Fruit fly (Drosophila melanogaster) whole organism: Measurements from ENCODE around the gene CG14075.

Experiments
- CG8478 ChIP-seq: fragments of >200 bp; optimal IDR thresholded peaks from 2 replicates; lab custom pipeline; 2018; ENCODE audit warnings: inconsistent platforms
- Dll ChIP-seq: fragments of >200 bp; optimal IDR thresholded peaks from 2 replicates; lab custom pipeline; 2017
- EcR ChIP-seq, 2 experiments: fragments of >200 bp; optimal IDR thresholded peaks; 2 replicates each; lab custom pipeline; 2017; ENCODE audit warnings: missing biosample characterization in 2 of 2, missing genetic modification characterization in 2 of 2, missing genetic modification reagents in 2 of 2
- pan ChIP-seq: fragments of >200 bp; optimal IDR thresholded peaks from 2 replicates; lab custom pipeline; 2017
- psq ChIP-seq: fragments of >200 bp; optimal IDR thresholded peaks from 2 replicates; lab custom pipeline; 2017
- usp ChIP-seq: fragments of >200 bp; optimal IDR thresholded peaks from 2 replicates; lab custom pipeline; 2017; ENCODE audit warnings: missing biosample characterization, missing genetic modification characterization, mixed read lengths

Gene CG14075

dm6 chr3L:19005396-19005795 lies 20.6 kb downstream of the CG14075 start:
- no peak for TF ChIP-seq EcR (GFP tag; optimal IDR thresholded peaks at IDR 0.05; lab: Kevin White, UChicago)
- TF ChIP-seq CG8478 (lab: Kevin White, UChicago) = no peak
- no peak for TF ChIP-seq Dll (lab: Kevin White, UChicago)
- TF ChIP-seq pan (lab: Kevin White, UChicago) = no peak
- no peak for TF ChIP-seq psq
- TF ChIP-seq usp = no peak

dm6 chr3L:19011174-19011573 lies 26.4 kb downstream of the CG14075 start:
- no peak for TF ChIP-seq CG8478 (lab: Kevin White, UChicago)
- TF ChIP-seq psq = no peak
- TF ChIP-seq EcR (GFP tag; optimal IDR thresholded peaks at IDR 0.05; lab: Kevin White, UChicago) = no peak
- TF ChIP-seq Dll (lab: Kevin White, UChicago) = no peak
- no peak for TF ChIP-seq usp
- no peak for TF ChIP-seq pan (lab: Kevin White, UChicago)

- no peak for TF ChIP-seq pan (lab: Kevin White, UChicago)
- no peak for TF ChIP-seq CG8478 (lab: Kevin White, UChicago)
- no peak for TF ChIP-seq usp
- no peak for TF ChIP-seq psq
- TF ChIP-seq EcR (GFP tag; optimal IDR thresholded peaks at IDR 0.05; lab: Kevin White, UChicago) = no peak
- TF ChIP-seq Dll (lab: Kevin White, UChicago) = no peak
These were observed 28.5 kb downstream of the CG14075 start for dm6 chr3L:19013086-19013752.

dm6 chr3L:19014090-19014489 lies 29.3 kb downstream of the CG14075 start:
- TF ChIP-seq EcR (GFP tag; optimal IDR thresholded peaks at IDR 0.05; lab: Kevin White, UChicago) (no peak), pan (lab: Kevin White, UChicago) (no peak), psq (no peak), Dll (lab: Kevin White, UChicago) (no peak), usp (no peak), CG8478 (lab: Kevin White, UChicago) (no peak)

- TF ChIP-seq Dll (lab: Kevin White, UChicago) (no peak), EcR (GFP tag; optimal IDR thresholded peaks at IDR 0.05; lab: Kevin White, UChicago) (no peak)
These were observed 30.0 kb downstream of the CG14075 start for dm6 chr3L:19014802-19015201.

- no peak for TF ChIP-seq Dll (lab: Kevin White, UChicago)
- no peak for TF ChIP-seq EcR (GFP tag; optimal IDR thresholded peaks at IDR 0.05; lab: Kevin White, UChicago)
- TF ChIP-seq pan (lab: Kevin White, UChicago) = no peak
- TF ChIP-seq usp = no peak
- TF ChIP-seq psq = no peak
- no peak for TF ChIP-seq CG8478 (lab: Kevin White, UChicago)
These were observed 30.8 kb downstream of the CG14075 start for dm6 chr3L:19015454-19016054.

dm6 chr3L:19016133-19016804 lies 31.5 kb downstream of the CG14075 start:
- TF ChIP-seq psq = no peak
- TF ChIP-seq pan (lab: Kevin White, UChicago) = no peak
- TF ChIP-seq usp = no peak
- TF ChIP-seq EcR (GFP tag; optimal IDR thresholded peaks at IDR 0.05; lab: Kevin White, UChicago) = no peak
- TF ChIP-seq CG8478 (lab: Kevin White, UChicago) = no peak
- peak; percentile 26 for TF ChIP-seq Dll (lab: Kevin White, UChicago)

dm6 chr3L:19016805-19017161 lies 32.0 kb downstream of the CG14075 start:
- TF ChIP-seq pan (lab: Kevin White, UChicago) (no peak), Dll (lab: Kevin White, UChicago) (no peak), EcR (GFP tag; optimal IDR thresholded peaks at IDR 0.05; lab: Kevin White, UChicago) (no peak), psq (no peak), CG8478 (lab: Kevin White, UChicago) (no peak)

dm6 chr3L:19018440-19018839 lies 33.7 kb downstream of the CG14075 start:
- no peak for TF ChIP-seq EcR (GFP tag; optimal IDR thresholded peaks at IDR 0.05; lab: Kevin White, UChicago)
- TF ChIP-seq pan (lab: Kevin White, UChicago) = no peak
- TF ChIP-seq CG8478 (lab: Kevin White, UChicago) = no peak
- no peak for TF ChIP-seq psq
- no peak for TF ChIP-seq Dll (lab: Kevin White, UChicago)
- no peak for TF ChIP-seq usp

dm6 chr3L:19019308-19019749 lies 34.6 kb downstream of the CG14075 start:
- TF ChIP-seq CG8478 (lab: Kevin White, UChicago) (no peak), usp (no peak), psq (no peak), pan (lab: Kevin White, UChicago) (no peak), Dll (lab: Kevin White, UChicago) (no peak), EcR (GFP tag; optimal IDR thresholded peaks at IDR 0.05; lab: Kevin White, UChicago) (no peak)

- TF ChIP-seq pan (lab: Kevin White, UChicago) = no peak
- TF ChIP-seq Dll (lab: Kevin White, UChicago) = no peak
- no peak for TF ChIP-seq CG8478 (lab: Kevin White, UChicago)
- no peak for TF ChIP-seq psq
- TF ChIP-seq EcR (GFP tag; optimal IDR thresholded peaks at IDR 0.05; lab: Kevin White, UChicago) = no peak
- no peak for TF ChIP-seq usp
These were observed 35.7 kb downstream of the CG14075 start for dm6 chr3L:19020467-19020866.

dm6 chr3L:19021701-19022100 lies 36.9 kb downstream of the CG14075 start:
- TF ChIP-seq pan (lab: Kevin White, UChicago) = no peak
- TF ChIP-seq Dll (lab: Kevin White, UChicago) = no peak
- no peak for TF ChIP-seq CG8478 (lab: Kevin White, UChicago)
- TF ChIP-seq psq = no peak
- TF ChIP-seq usp = no peak
- TF ChIP-seq EcR (GFP tag; optimal IDR thresholded peaks at IDR 0.05; lab: Kevin White, UChicago) = no peak
